Worm (Caenorhabditis elegans) whole organism, L3 larva: Measurements from ENCODE around the gene K06A4.10.

ENCODE experiments used
- ceh-82 ChIP-seq: fragments of 150-350 bp; optimal IDR thresholded peaks from 2 replicates; lab custom pipeline; 2014; ENCODE audit warnings: missing biosample characterization, missing genetic modification characterization
- egl-27 ChIP-seq: sonication (generic microtip); optimal IDR thresholded peaks from 4 replicates; lab custom pipeline; 2017; ENCODE audit warnings: missing biosample characterization, missing genetic modification reagents, missing genetic modification characterization
- elt-2 ChIP-seq: sonication (generic microtip); optimal IDR thresholded peaks from 2 replicates; lab custom pipeline; 2016; ENCODE audit warnings: missing genetic modification reagents, mild to moderate bottlenecking, missing genetic modification characterization, missing compliant biosample characterization
- fkh-10 ChIP-seq: sonication (generic microtip); optimal IDR thresholded peaks from 2 replicates; lab custom pipeline; 2017; ENCODE audit warnings: missing biosample characterization, missing genetic modification reagents, missing genetic modification characterization
- lin-15B ChIP-seq: fragments of 150-350 bp; optimal IDR thresholded peaks from 2 replicates; lab custom pipeline; 2014; ENCODE audit warnings: missing biosample characterization, missing genetic modification characterization
- mdl-1 ChIP-seq: fragments of 150-350 bp; optimal IDR thresholded peaks from 2 replicates; lab custom pipeline; 2014; ENCODE audit warnings: missing biosample characterization, missing genetic modification characterization
- nhr-11 ChIP-seq: fragments of 150-350 bp; optimal IDR thresholded peaks from 2 replicates; lab custom pipeline; 2014; ENCODE audit warnings: missing biosample characterization, missing genetic modification characterization
- pqm-1 ChIP-seq: fragments of 150-350 bp; optimal IDR thresholded peaks from 2 replicates; lab custom pipeline; 2017; ENCODE audit warnings: missing biosample characterization, missing genetic modification characterization, inconsistent platforms
- unc-62 ChIP-seq: fragments of 150-350 bp; sonication (generic microtip); optimal IDR thresholded peaks from 4 replicates; lab custom pipeline; 2014; ENCODE audit warnings: missing biosample characterization, missing genetic modification reagents, missing genetic modification characterization
- ztf-11 ChIP-seq: fragments of 150-350 bp; optimal IDR thresholded peaks from 2 replicates; lab custom pipeline; 2014; ENCODE audit warnings: missing biosample characterization, missing genetic modification characterization

DNA sequence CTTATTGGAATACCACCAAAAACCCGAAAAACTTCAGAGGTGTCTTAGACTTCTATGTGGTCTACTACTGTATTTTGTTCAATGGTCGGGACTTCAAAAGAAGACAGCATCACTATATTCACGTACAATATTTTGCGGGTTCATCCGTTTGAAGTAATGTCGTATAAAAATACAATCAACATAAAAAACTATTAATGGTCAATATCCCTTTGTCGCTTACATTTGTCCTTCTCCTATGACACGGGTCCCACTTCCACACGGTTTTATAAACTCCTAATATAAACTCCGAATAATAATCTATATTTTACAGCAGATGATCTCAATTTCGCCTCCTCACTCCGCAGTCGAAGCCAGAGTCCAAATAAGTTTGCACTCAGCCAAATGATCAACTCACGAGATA, 32.1 kb downstream of the K06A4.10 start:
- no peak for TF ChIP-seq mdl-1 (tag; lab: Kevin White, UChicago)
- no peak for TF ChIP-seq nhr-11
- TF ChIP-seq ceh-82 (tag; lab: Kevin White, UChicago), result no peak
- TF ChIP-seq elt-2, result no peak
- TF ChIP-seq ztf-11, result no peak
- TF ChIP-seq pqm-1 (tag; lab: Kevin White, UChicago), result no peak
- TF ChIP-seq fkh-10 (GFP tag; lab: Kevin White, UChicago), result no peak
- TF ChIP-seq unc-62, result no peak
- TF ChIP-seq egl-27 (tag; lab: Kevin White, UChicago), result no peak
- no peak for TF ChIP-seq lin-15B
